Worm (Caenorhabditis elegans): ENCODE results near the gene madf-3.

ce11 chrII:4326420-4326819, 8.1 kb upstream of the madf-3 start, which contains the start of gene pfd-2:
- TF ChIP-seq snpc-4 (tag; optimal IDR thresholded peaks at IDR 0.05) (no peak), nhr-25 (tag; optimal IDR thresholded peaks at IDR 0.05) (no peak), alr-1 (tag; optimal IDR thresholded peaks at IDR 0.05) (no peak)
